Fruit fly (Drosophila melanogaster) whole organism, prepupa: ENCODE data around the gene CG14439.

Experiments used
- Blimp-1 ChIP-seq: fragments of 200-800 bp; sonication (Bioruptor generic); optimal IDR thresholded peaks from 3 replicates; lab custom pipeline; 2017; ENCODE audit warnings: missing biosample characterization, missing genetic modification characterization, mild to moderate bottlenecking, moderate library complexity, missing genetic modification reagents
- CG10669 ChIP-seq: fragments of 200-800 bp; sonication (Bioruptor generic); optimal IDR thresholded peaks from 3 replicates; lab custom pipeline; 2018; ENCODE audit warnings: missing biosample characterization, mild to moderate bottlenecking, missing genetic modification characterization, moderate library complexity
- CG11294 ChIP-seq: fragments of 200-800 bp; sonication (Bioruptor generic); IDR thresholded peaks from 2 replicates; pipeline ENCODE4 v1.3.6; 2022; ENCODE audit warnings: missing biosample characterization, missing genetic modification characterization
- CG11762 ChIP-seq: fragments of 200-800 bp; sonication (Bioruptor generic); optimal IDR thresholded peaks from 3 replicates; lab custom pipeline; 2016; ENCODE audit warnings: missing biosample characterization, missing genetic modification characterization; ENCODE audit not compliant: insufficient read depth
- CG11902 ChIP-seq: fragments of 200-800 bp; sonication (Bioruptor generic); optimal IDR thresholded peaks from 3 replicates; lab custom pipeline; 2016; ENCODE audit warnings: missing biosample characterization, missing genetic modification characterization
- CG15336 ChIP-seq: fragments of 200-800 bp; sonication (Bioruptor generic); IDR thresholded peaks from 2 replicates; pipeline ENCODE4 v1.3.6; 2022; ENCODE audit warnings: missing biosample characterization, missing genetic modification characterization
- CG1621 ChIP-seq: fragments of 200-800 bp; sonication (Bioruptor generic); optimal IDR thresholded peaks from 3 replicates; lab custom pipeline; 2018; ENCODE audit warnings: missing biosample characterization, mild to moderate bottlenecking, missing genetic modification characterization
- CG16779 ChIP-seq: fragments of 200-800 bp; sonication (Bioruptor generic); optimal IDR thresholded peaks from 3 replicates; lab custom pipeline; 2017; ENCODE audit warnings: missing biosample characterization, mild to moderate bottlenecking, missing genetic modification characterization
- CG3032 ChIP-seq: fragments of 200-800 bp; optimal IDR thresholded peaks from 2 replicates; lab custom pipeline; 2019; ENCODE audit warnings: missing biosample characterization, mild to moderate bottlenecking, missing genetic modification characterization, moderate library complexity
- CG32006 ChIP-seq: fragments of 200-800 bp; sonication (Bioruptor generic); optimal IDR thresholded peaks from 3 replicates; lab custom pipeline; 2017; ENCODE audit warnings: missing biosample characterization, mild to moderate bottlenecking, missing genetic modification characterization
- CG34406 ChIP-seq: fragments of 200-800 bp; sonication (Bioruptor generic); optimal IDR thresholded peaks from 3 replicates; lab custom pipeline; 2016; ENCODE audit warnings: missing biosample characterization, missing genetic modification characterization
- CG3919 ChIP-seq: fragments of 200-800 bp; sonication (Bioruptor generic); optimal IDR thresholded peaks from 3 replicates; lab custom pipeline; 2016; ENCODE audit warnings: missing biosample characterization, missing genetic modification characterization
- CG4318 ChIP-seq: fragments of 200-800 bp; sonication (Bioruptor generic); optimal IDR thresholded peaks from 3 replicates; lab custom pipeline; 2017; ENCODE audit warnings: missing biosample characterization, mild to moderate bottlenecking, missing genetic modification characterization
- CG6163 ChIP-seq: fragments of 200-800 bp; sonication (Bioruptor generic); IDR thresholded peaks from 3 replicates; pipeline ENCODE4 v1.3.6; 2022; ENCODE audit warnings: missing biosample characterization, missing genetic modification characterization
- CG6792 ChIP-seq: fragments of 200-800 bp; sonication (Bioruptor generic); optimal IDR thresholded peaks from 3 replicates; lab custom pipeline; 2016; ENCODE audit warnings: missing biosample characterization, missing genetic modification characterization
- CG6808 ChIP-seq: fragments of 200-800 bp; sonication (Bioruptor generic); optimal IDR thresholded peaks from 3 replicates; lab custom pipeline; 2017; ENCODE audit warnings: missing biosample characterization, missing genetic modification characterization, mild to moderate bottlenecking, moderate library complexity, missing genetic modification reagents
- CG6854 ChIP-seq: fragments of 200-800 bp; sonication (Bioruptor generic); optimal IDR thresholded peaks from 2 replicates; lab custom pipeline; 2017; ENCODE audit warnings: missing biosample characterization, mild to moderate bottlenecking, missing genetic modification characterization
- CG7368 ChIP-seq: fragments of 200-800 bp; sonication (Bioruptor generic); optimal IDR thresholded peaks from 3 replicates; lab custom pipeline; 2016; ENCODE audit warnings: missing biosample characterization, missing genetic modification characterization
- CG8119 ChIP-seq: fragments of 200-800 bp; sonication (Bioruptor generic); IDR thresholded peaks from 3 replicates; pipeline ENCODE4 v1.3.6; 2022; ENCODE audit warnings: missing biosample characterization, missing genetic modification characterization
- CG8319 ChIP-seq: fragments of 200-800 bp; sonication (Bioruptor generic); optimal IDR thresholded peaks from 3 replicates; lab custom pipeline; 2016; ENCODE audit warnings: missing biosample characterization, missing genetic modification characterization
- CG8632 ChIP-seq: fragments of 200-800 bp; sonication (Bioruptor generic); optimal IDR thresholded peaks from 3 replicates; lab custom pipeline; 2016; ENCODE audit warnings: missing biosample characterization, missing genetic modification characterization
- CG9139 ChIP-seq: fragments of 200-800 bp; sonication (Bioruptor generic); optimal IDR thresholded peaks from 3 replicates; lab custom pipeline; 2017; ENCODE audit warnings: missing biosample characterization, mild to moderate bottlenecking, missing genetic modification characterization
- Eip75B ChIP-seq: fragments of 200-800 bp; sonication (Bioruptor generic); optimal IDR thresholded peaks from 3 replicates; lab custom pipeline; 2016; ENCODE audit warnings: missing biosample characterization, missing genetic modification characterization
- Eip78C ChIP-seq: fragments of 200-800 bp; sonication (Bioruptor generic); peaks from one replicate; lab custom pipeline; 2016; ENCODE audit warnings: missing biosample characterization, missing genetic modification characterization
- Eip93F ChIP-seq: fragments of 200-800 bp; sonication (Bioruptor generic); optimal IDR thresholded peaks from 2 replicates; lab custom pipeline; 2016; ENCODE audit warnings: missing biosample characterization, mild to moderate bottlenecking, missing genetic modification characterization
- Ets21C ChIP-seq: fragments of 200-800 bp; sonication (Bioruptor generic); optimal IDR thresholded peaks from 3 replicates; lab custom pipeline; 2016; ENCODE audit warnings: missing biosample characterization, missing genetic modification characterization
- Ets96B ChIP-seq: fragments of 200-800 bp; optimal IDR thresholded peaks from 2 replicates; lab custom pipeline; 2019; ENCODE audit warnings: missing biosample characterization, mild to moderate bottlenecking, missing genetic modification characterization, moderate library complexity
- Gug ChIP-seq: fragments of 200-800 bp; sonication (Bioruptor generic); IDR thresholded peaks from 2 replicates; pipeline ENCODE4 v1.3.6; 2022; ENCODE audit warnings: missing biosample characterization, missing genetic modification characterization
- Hr38 ChIP-seq: sonication (Bioruptor generic); optimal IDR thresholded peaks from 2 replicates; lab custom pipeline; 2016; ENCODE audit warnings: missing biosample characterization, missing genetic modification characterization
- Hr39 ChIP-seq: fragments of 200-800 bp; sonication (Bioruptor generic); optimal IDR thresholded peaks from 2 replicates; lab custom pipeline; 2016; ENCODE audit warnings: missing biosample characterization, missing genetic modification characterization
- Hr4 ChIP-seq: fragments of 200-800 bp; sonication (Bioruptor generic); optimal IDR thresholded peaks from 3 replicates; lab custom pipeline; 2016; ENCODE audit warnings: missing biosample characterization, missing genetic modification characterization
- Sox102F ChIP-seq: fragments of 200-800 bp; sonication (Bioruptor generic); optimal IDR thresholded peaks from 2 replicates; lab custom pipeline; 2016; ENCODE audit warnings: missing biosample characterization, mild to moderate bottlenecking, missing genetic modification characterization
- Sox14 ChIP-seq: fragments of 200-800 bp; sonication (Bioruptor generic); optimal IDR thresholded peaks from 3 replicates; lab custom pipeline; 2016; ENCODE audit warnings: missing biosample characterization, missing genetic modification characterization
- achi ChIP-seq: fragments of 200-800 bp; sonication (Bioruptor generic); optimal IDR thresholded peaks from 3 replicates; lab custom pipeline; 2016; ENCODE audit warnings: missing biosample characterization, missing genetic modification characterization
- acj6 ChIP-seq: fragments of 200-800 bp; sonication (Bioruptor generic); optimal IDR thresholded peaks from 3 replicates; lab custom pipeline; 2016; ENCODE audit warnings: missing biosample characterization, missing genetic modification characterization
- cyc ChIP-seq: fragments of 200-800 bp; sonication (Bioruptor generic); optimal IDR thresholded peaks from 3 replicates; lab custom pipeline; 2016; ENCODE audit warnings: missing biosample characterization, missing genetic modification characterization
- dac ChIP-seq: fragments of 200-800 bp; sonication (Bioruptor generic); optimal IDR thresholded peaks from 2 replicates; lab custom pipeline; 2017; ENCODE audit warnings: missing biosample characterization, mild to moderate bottlenecking, missing genetic modification characterization
- dsx ChIP-seq: fragments of 200-800 bp; optimal IDR thresholded peaks from 3 replicates; lab custom pipeline; 2019; ENCODE audit warnings: missing biosample characterization, mild to moderate bottlenecking, missing genetic modification characterization, moderate library complexity; ENCODE audit not compliant: poor library complexity, severe bottlenecking
- eg ChIP-seq: fragments of 200-800 bp; sonication (Bioruptor generic); IDR thresholded peaks from 3 replicates; pipeline ENCODE4 v1.3.6; 2022; ENCODE audit warnings: missing biosample characterization, missing genetic modification characterization
- esn ChIP-seq: fragments of 200-800 bp; sonication (Bioruptor generic); optimal IDR thresholded peaks from 2 replicates; lab custom pipeline; 2016; ENCODE audit warnings: missing biosample characterization, mild to moderate bottlenecking, missing genetic modification characterization, moderate library complexity
- fd59A ChIP-seq: fragments of 200-800 bp; sonication (Bioruptor generic); optimal IDR thresholded peaks from 2 replicates; lab custom pipeline; 2017; ENCODE audit warnings: missing biosample characterization, mild to moderate bottlenecking, missing genetic modification characterization, missing genetic modification reagents
- fd85E ChIP-seq: fragments of 200-800 bp; sonication (Bioruptor generic); optimal IDR thresholded peaks from 3 replicates; lab custom pipeline; 2016; ENCODE audit warnings: missing biosample characterization, missing genetic modification characterization
- fkh ChIP-seq: fragments of 200-800 bp; sonication (Bioruptor generic); optimal IDR thresholded peaks from 3 replicates; lab custom pipeline; 2017; ENCODE audit warnings: missing biosample characterization, mild to moderate bottlenecking, missing genetic modification characterization, moderate library complexity
- lz ChIP-seq: fragments of 200-800 bp; sonication (Bioruptor generic); optimal IDR thresholded peaks from 3 replicates; lab custom pipeline; 2016; ENCODE audit warnings: missing biosample characterization, missing genetic modification characterization
- net ChIP-seq: fragments of 200-800 bp; sonication (Bioruptor generic); optimal IDR thresholded peaks from 3 replicates; lab custom pipeline; 2016; ENCODE audit warnings: missing biosample characterization, missing genetic modification characterization
- pdm3 ChIP-seq: fragments of 200-800 bp; sonication (Bioruptor generic); optimal IDR thresholded peaks from 3 replicates; lab custom pipeline; 2016; ENCODE audit warnings: missing biosample characterization, missing genetic modification characterization
- salr ChIP-seq, 2 experiments: fragments of 200-800 bp; sonication (Bioruptor generic); optimal IDR thresholded peaks; 3 replicates each; lab custom pipeline; 2016 to 2018; ENCODE audit warnings: missing biosample characterization in 2 of 2, missing genetic modification characterization in 2 of 2, mild to moderate bottlenecking in 1 of 2
- spab ChIP-seq: fragments of 200-800 bp; sonication (Bioruptor generic); optimal IDR thresholded peaks from 2 replicates; lab custom pipeline; 2017; ENCODE audit warnings: missing biosample characterization, mild to moderate bottlenecking, missing genetic modification characterization, missing genetic modification reagents
- ss ChIP-seq, 2 experiments: fragments of 200-800 bp; sonication (Bioruptor generic); optimal IDR thresholded peaks; 2 replicates in 1 of 2; 3 replicates in 1 of 2; lab custom pipeline; 2017 to 2018; ENCODE audit warnings: mild to moderate bottlenecking in 2 of 2, missing biosample characterization in 2 of 2, missing genetic modification characterization in 2 of 2, moderate library complexity in 1 of 2
- svp ChIP-seq: fragments of 200-800 bp; sonication (Bioruptor generic); peaks from one replicate; lab custom pipeline; 2016; ENCODE audit warnings: missing biosample characterization, missing genetic modification characterization
- vri ChIP-seq: fragments of 200-800 bp; sonication (Bioruptor generic); optimal IDR thresholded peaks from 3 replicates; lab custom pipeline; 2016; ENCODE audit warnings: missing biosample characterization, mild to moderate bottlenecking, missing genetic modification characterization

Gene CG14439

DNA sequence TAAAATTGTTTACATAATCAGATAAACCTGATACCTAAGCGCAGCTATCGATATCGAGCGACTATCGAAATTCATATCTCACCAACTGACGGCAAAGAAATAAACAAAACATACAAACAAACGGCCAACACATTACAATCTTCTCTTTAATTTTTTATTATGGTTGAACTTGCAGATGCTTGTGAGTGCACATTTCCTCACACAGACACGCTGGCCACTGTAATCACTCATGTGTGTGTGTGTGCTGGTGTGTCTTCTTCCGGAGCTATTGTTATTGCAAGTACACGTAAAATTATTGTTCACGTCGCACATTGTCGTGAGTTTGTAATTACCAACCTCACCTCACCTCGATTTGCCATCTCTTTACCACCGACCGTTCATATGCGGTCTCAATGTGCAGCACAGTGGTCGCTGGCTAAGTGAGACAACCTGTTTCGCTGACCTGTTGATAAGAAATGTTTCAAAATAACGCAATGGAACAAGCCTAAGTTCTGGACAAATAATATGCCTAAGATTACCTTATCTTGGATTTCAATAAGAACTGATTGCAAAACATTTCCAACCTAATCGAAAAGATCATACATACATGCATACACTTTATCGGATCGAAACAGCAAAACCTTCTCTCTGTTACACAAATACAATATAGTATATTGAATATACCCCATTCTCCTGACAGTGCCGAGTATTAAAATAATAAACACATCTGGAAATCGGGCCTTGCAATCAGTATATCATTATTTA lies 42.1 kb upstream of the CG14439 start:
- TF ChIP-seq CG9139 (GFP tag; lab: Kevin White, UChicago) (no peak), achi (peak; percentile 40), Eip78C (peak; percentile 91), CG3032 (tag; lab: Kevin White, UChicago) (peak; percentile 26), Hr39 (GFP tag; lab: Kevin White, UChicago) (no peak), Ets96B (tag; lab: Kevin White, UChicago) (peak; percentile 15), CG7368 (GFP tag; lab: Kevin White, UChicago) (no peak), Ets21C (GFP tag; lab: Kevin White, UChicago) (peak; percentile 24), fkh (GFP tag; lab: Kevin White, UChicago) (no peak), net (no peak), CG6792 (GFP tag; lab: Kevin White, UChicago) (no peak), salr (GFP tag; optimal IDR thresholded peaks at IDR 0.05; lab: Kevin White, UChicago) (peak; percentile 5 to 32), CG32006 (GFP tag; lab: Kevin White, UChicago) (peak; percentile 54), CG11294 (GFP tag; lab: Robert Waterston, UW) (no peak), cyc (GFP tag; lab: Kevin White, UChicago) (no peak), spab (peak; percentile 28), fd59A (peak; percentile 7), CG15336 (GFP tag; lab: Robert Waterston, UW) (peak; percentile 52; the same call in 1 of the 2 replicates), ss (GFP tag; optimal IDR thresholded peaks at IDR 0.05; lab: Kevin White, UChicago) (peak in 1 of 2 experiments; percentile 48), acj6 (GFP tag; lab: Kevin White, UChicago) (peak; percentile 25), CG11902 (no peak), Hr38 (GFP tag; lab: Kevin White, UChicago) (no peak), CG4318 (GFP tag; lab: Kevin White, UChicago) (peak; percentile 34), Eip75B (peak; percentile 49), CG11762 (GFP tag; lab: Kevin White, UChicago) (no peak), esn (GFP tag; lab: Kevin White, UChicago) (peak; percentile 56), Sox102F (GFP tag; lab: Kevin White, UChicago) (no peak), CG1621 (tag; lab: Kevin White, UChicago) (peak; percentile 19), CG10669 (GFP tag; lab: Kevin White, UChicago) (peak; percentile 40), Blimp-1 (GFP tag; lab: Kevin White, UChicago) (no peak), CG8119 (no peak), Hr4 (GFP tag; lab: Kevin White, UChicago) (peak; percentile 59), Sox14 (GFP tag; lab: Kevin White, UChicago) (peak; percentile 46), dsx (peak; percentile 26), CG3919 (GFP tag; lab: Kevin White, UChicago) (peak; percentile 0), vri (GFP tag; lab: Kevin White, UChicago) (no peak), eg (GFP tag; lab: Robert Waterston, UW) (0 out of 3 replicates have a peak, but pooled peaks have one; percentile 16), CG8319 (GFP tag; lab: Kevin White, UChicago) (no peak), Gug (GFP tag; lab: Robert Waterston, UW) (no peak), CG16779 (tag; lab: Kevin White, UChicago) (no peak), svp (GFP tag; lab: Kevin White, UChicago) (peak; percentile 86), lz (GFP tag; lab: Kevin White, UChicago) (peak; percentile 30), CG6163 (GFP tag; lab: Robert Waterston, UW) (no peak), pdm3 (GFP tag; lab: Kevin White, UChicago) (peak; percentile 20), CG6808 (GFP tag; lab: Kevin White, UChicago) (peak; percentile 46), Eip93F (no peak), CG34406 (GFP tag; lab: Kevin White, UChicago) (no peak), fd85E (no peak), dac (no peak), CG8632 (peak; percentile 16), CG6854 (no peak)
